Fruit fly (Drosophila melanogaster): ENCODE results near the gene CG9997.
"Not testable (repeated sequence)": the region's sequence is repeated elsewhere in the genome, so short reads cannot be mapped to it uniquely, and the experiment has no call there.

CG9997 gene

dm6 chr3R:28756879-28757278 lies at the start of gene CG9997:
CG9997 (minus strand) TSS chr3R:28756979.
- TF ChIP-seq CTCF (optimal IDR thresholded peaks at IDR 0.05) (no peak), CG8478 (optimal IDR thresholded peaks at IDR 0.05) (no peak)

DNA sequence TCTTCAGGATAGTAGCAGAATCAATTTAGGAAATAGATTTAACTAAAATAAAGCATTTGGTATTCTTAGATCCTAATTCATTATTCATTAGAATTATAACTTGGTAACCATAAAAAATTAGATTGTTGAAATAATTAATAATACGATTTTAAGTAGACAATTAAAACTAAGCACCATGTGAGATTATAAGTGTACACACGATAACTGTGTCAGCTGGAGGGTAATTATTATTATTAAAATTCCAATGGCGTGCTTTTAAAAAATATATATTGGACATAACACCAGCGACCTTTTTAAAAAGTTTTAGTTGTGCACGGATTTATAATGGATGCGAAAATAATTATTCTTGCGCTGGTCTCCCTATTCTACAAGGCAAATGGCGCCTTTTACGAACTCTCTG lies 49.6 kb upstream of the CG9997 start, which contains the start of gene CheB98a:
TSS of gene CheB98a (plus strand) at position 301 of the 400 bp plus-strand sequence.
- TF ChIP-seq CTCF (optimal IDR thresholded peaks at IDR 0.05) (no peak), CG8478 (optimal IDR thresholded peaks at IDR 0.05) (no peak)

dm6 chr3R:28805164-28805563 lies 48.4 kb upstream of the CG9997 start:
- no peak for TF ChIP-seq CTCF (optimal IDR thresholded peaks at IDR 0.05)
- TF ChIP-seq CG8478 (optimal IDR thresholded peaks at IDR 0.05), result no peak

- no peak for TF ChIP-seq CTCF (optimal IDR thresholded peaks at IDR 0.05)
- no peak for TF ChIP-seq CG8478 (optimal IDR thresholded peaks at IDR 0.05)
These were observed 33.4 kb upstream of the CG9997 start, which contains the start of gene intr for dm6 chr3R:28790222-28790621. intr (plus strand) TSS chr3R:28790522.

DNA sequence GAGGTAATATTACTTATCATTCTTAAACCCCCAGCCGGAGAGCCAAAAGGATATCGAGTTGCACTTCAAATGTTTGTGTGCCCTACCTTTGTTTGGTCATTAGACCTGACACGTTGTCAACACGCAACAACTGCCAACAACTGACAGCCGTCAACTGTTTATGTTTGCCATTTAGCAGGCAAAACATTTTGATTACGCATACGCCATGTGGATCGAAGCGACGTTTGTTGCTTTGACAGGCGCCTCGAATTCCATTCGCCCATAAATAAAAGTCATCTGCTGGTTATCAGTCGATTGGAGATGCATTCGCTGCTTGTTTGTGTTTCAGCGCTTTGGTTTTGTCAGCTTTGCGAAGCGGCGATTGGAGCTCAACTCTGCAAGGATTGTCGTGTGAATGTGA lies 32.5 kb upstream of the CG9997 start, which contains the start of gene CG34295:
TSS of gene CG34295 (plus strand) at position 301 of the 400 bp plus-strand sequence.
- TF ChIP-seq CTCF (optimal IDR thresholded peaks at IDR 0.05), result no peak
- TF ChIP-seq CG8478 (optimal IDR thresholded peaks at IDR 0.05), result no peak

DNA sequence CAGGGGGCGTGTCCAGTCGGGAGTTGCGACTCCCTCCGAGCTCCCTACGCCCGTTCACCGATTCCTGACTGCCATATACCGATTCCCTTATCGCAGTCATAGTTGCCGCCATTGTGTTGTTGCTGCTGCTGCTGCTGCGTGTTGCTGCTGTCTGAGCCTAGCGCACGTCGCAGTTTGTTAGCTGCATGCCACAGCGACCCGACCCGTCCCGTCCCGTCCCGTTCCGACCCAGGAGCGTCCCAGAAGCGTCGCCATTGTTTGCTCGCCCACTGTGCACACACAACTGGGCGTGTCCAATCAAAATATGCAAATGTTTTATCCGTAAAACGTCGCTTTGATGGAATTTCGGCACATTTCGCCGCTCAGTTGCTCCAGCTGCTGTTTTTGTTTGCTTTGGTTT lies 18.9 kb upstream of the CG9997 start:
- TF ChIP-seq CTCF (optimal IDR thresholded peaks at IDR 0.05) (no peak), CG8478 (optimal IDR thresholded peaks at IDR 0.05) (no peak)

- not testable (repeated sequence) for TF ChIP-seq CTCF, CG8478 (optimal IDR thresholded peaks at IDR 0.05)
These were observed 1.4 kb upstream of the CG9997 start, which contains the start of gene aqrs for dm6 chr3R:28758134-28758533. aqrs (minus strand) TSS chr3R:28758234.

dm6 chr3R:28751611-28752129 lies 5.1 kb downstream of the CG9997 start, which contains the start of gene CG10000:
CG10000 (minus strand) TSS chr3R:28751661.
- no peak for TF ChIP-seq CTCF (optimal IDR thresholded peaks at IDR 0.05)
- TF ChIP-seq CG8478 (optimal IDR thresholded peaks at IDR 0.05), result no peak

dm6 chr3R:28744682-28745081 lies 12.1 kb downstream of the CG9997 start, which contains the start of gene AstA-R2:
AstA-R2 (minus strand) TSS chr3R:28744782.
- TF ChIP-seq CTCF (optimal IDR thresholded peaks at IDR 0.05), result no peak
- no peak for TF ChIP-seq CG8478 (optimal IDR thresholded peaks at IDR 0.05)
